Fruit fly (Drosophila melanogaster) whole organism, prepupa: Measurements from ENCODE around the gene Fkbp39.

Experiments used
- Blimp-1 ChIP-seq: fragments of 200-800 bp; sonication (Bioruptor generic); optimal IDR thresholded peaks from 3 replicates; lab custom pipeline; 2017; ENCODE audit warnings: missing biosample characterization, missing genetic modification characterization, mild to moderate bottlenecking, moderate library complexity, missing genetic modification reagents
- CG10631 ChIP-seq: fragments of 200-800 bp; sonication (Bioruptor generic); optimal IDR thresholded peaks from 2 replicates; lab custom pipeline; 2016; ENCODE audit warnings: missing biosample characterization, missing genetic modification characterization
- CG10669 ChIP-seq: fragments of 200-800 bp; sonication (Bioruptor generic); optimal IDR thresholded peaks from 3 replicates; lab custom pipeline; 2018; ENCODE audit warnings: missing biosample characterization, mild to moderate bottlenecking, missing genetic modification characterization, moderate library complexity
- CG11902 ChIP-seq: fragments of 200-800 bp; sonication (Bioruptor generic); optimal IDR thresholded peaks from 3 replicates; lab custom pipeline; 2016; ENCODE audit warnings: missing biosample characterization, missing genetic modification characterization
- CG15336 ChIP-seq: fragments of 200-800 bp; sonication (Bioruptor generic); IDR thresholded peaks from 2 replicates; pipeline ENCODE4 v1.3.6; 2022; ENCODE audit warnings: missing biosample characterization, missing genetic modification characterization
- CG1621 ChIP-seq: fragments of 200-800 bp; sonication (Bioruptor generic); optimal IDR thresholded peaks from 3 replicates; lab custom pipeline; 2018; ENCODE audit warnings: missing biosample characterization, mild to moderate bottlenecking, missing genetic modification characterization
- CG3032 ChIP-seq: fragments of 200-800 bp; optimal IDR thresholded peaks from 2 replicates; lab custom pipeline; 2019; ENCODE audit warnings: missing biosample characterization, mild to moderate bottlenecking, missing genetic modification characterization, moderate library complexity
- CG6163 ChIP-seq: fragments of 200-800 bp; sonication (Bioruptor generic); IDR thresholded peaks from 3 replicates; pipeline ENCODE4 v1.3.6; 2022; ENCODE audit warnings: missing biosample characterization, missing genetic modification characterization
- CG6276 ChIP-seq: fragments of 200-800 bp; sonication (Bioruptor generic); optimal IDR thresholded peaks from 2 replicates; lab custom pipeline; 2017; ENCODE audit warnings: missing biosample characterization, mild to moderate bottlenecking, missing genetic modification characterization
- CG6808 ChIP-seq: fragments of 200-800 bp; sonication (Bioruptor generic); optimal IDR thresholded peaks from 3 replicates; lab custom pipeline; 2017; ENCODE audit warnings: missing biosample characterization, missing genetic modification characterization, mild to moderate bottlenecking, moderate library complexity, missing genetic modification reagents
- CG7368 ChIP-seq: fragments of 200-800 bp; sonication (Bioruptor generic); optimal IDR thresholded peaks from 3 replicates; lab custom pipeline; 2016; ENCODE audit warnings: missing biosample characterization, missing genetic modification characterization
- Eip75B ChIP-seq: fragments of 200-800 bp; sonication (Bioruptor generic); optimal IDR thresholded peaks from 3 replicates; lab custom pipeline; 2016; ENCODE audit warnings: missing biosample characterization, missing genetic modification characterization
- Eip78C ChIP-seq: fragments of 200-800 bp; sonication (Bioruptor generic); peaks from one replicate; lab custom pipeline; 2016; ENCODE audit warnings: missing biosample characterization, missing genetic modification characterization
- Eip93F ChIP-seq: fragments of 200-800 bp; sonication (Bioruptor generic); optimal IDR thresholded peaks from 2 replicates; lab custom pipeline; 2016; ENCODE audit warnings: missing biosample characterization, mild to moderate bottlenecking, missing genetic modification characterization
- Ets21C ChIP-seq: fragments of 200-800 bp; sonication (Bioruptor generic); optimal IDR thresholded peaks from 3 replicates; lab custom pipeline; 2016; ENCODE audit warnings: missing biosample characterization, missing genetic modification characterization
- Ets96B ChIP-seq: fragments of 200-800 bp; optimal IDR thresholded peaks from 2 replicates; lab custom pipeline; 2019; ENCODE audit warnings: missing biosample characterization, mild to moderate bottlenecking, missing genetic modification characterization, moderate library complexity
- Hr39 ChIP-seq: fragments of 200-800 bp; sonication (Bioruptor generic); optimal IDR thresholded peaks from 2 replicates; lab custom pipeline; 2016; ENCODE audit warnings: missing biosample characterization, missing genetic modification characterization
- Hr4 ChIP-seq: fragments of 200-800 bp; sonication (Bioruptor generic); optimal IDR thresholded peaks from 3 replicates; lab custom pipeline; 2016; ENCODE audit warnings: missing biosample characterization, missing genetic modification characterization
- Lpt ChIP-seq: fragments of 200-800 bp; sonication (Bioruptor generic); optimal IDR thresholded peaks from 3 replicates; lab custom pipeline; 2016; ENCODE audit warnings: missing biosample characterization, missing genetic modification characterization
- Smox ChIP-seq: fragments of 200-800 bp; sonication (Bioruptor generic); optimal IDR thresholded peaks from 3 replicates; lab custom pipeline; 2016; ENCODE audit warnings: missing biosample characterization, missing genetic modification characterization
- Sox14 ChIP-seq: fragments of 200-800 bp; sonication (Bioruptor generic); optimal IDR thresholded peaks from 3 replicates; lab custom pipeline; 2016; ENCODE audit warnings: missing biosample characterization, missing genetic modification characterization
- achi ChIP-seq: fragments of 200-800 bp; sonication (Bioruptor generic); optimal IDR thresholded peaks from 3 replicates; lab custom pipeline; 2016; ENCODE audit warnings: missing biosample characterization, missing genetic modification characterization
- cyc ChIP-seq: fragments of 200-800 bp; sonication (Bioruptor generic); optimal IDR thresholded peaks from 3 replicates; lab custom pipeline; 2016; ENCODE audit warnings: missing biosample characterization, missing genetic modification characterization
- esn ChIP-seq: fragments of 200-800 bp; sonication (Bioruptor generic); optimal IDR thresholded peaks from 2 replicates; lab custom pipeline; 2016; ENCODE audit warnings: missing biosample characterization, mild to moderate bottlenecking, missing genetic modification characterization, moderate library complexity
- fd59A ChIP-seq: fragments of 200-800 bp; sonication (Bioruptor generic); optimal IDR thresholded peaks from 2 replicates; lab custom pipeline; 2017; ENCODE audit warnings: missing biosample characterization, mild to moderate bottlenecking, missing genetic modification characterization, missing genetic modification reagents
- fkh ChIP-seq: fragments of 200-800 bp; sonication (Bioruptor generic); optimal IDR thresholded peaks from 3 replicates; lab custom pipeline; 2017; ENCODE audit warnings: missing biosample characterization, mild to moderate bottlenecking, missing genetic modification characterization, moderate library complexity
- salr ChIP-seq, 2 experiments: fragments of 200-800 bp; sonication (Bioruptor generic); optimal IDR thresholded peaks; 3 replicates each; lab custom pipeline; 2016 to 2018; ENCODE audit warnings: missing biosample characterization in 2 of 2, missing genetic modification characterization in 2 of 2, mild to moderate bottlenecking in 1 of 2
- spab ChIP-seq: fragments of 200-800 bp; sonication (Bioruptor generic); optimal IDR thresholded peaks from 2 replicates; lab custom pipeline; 2017; ENCODE audit warnings: missing biosample characterization, mild to moderate bottlenecking, missing genetic modification characterization, missing genetic modification reagents
- svp ChIP-seq: fragments of 200-800 bp; sonication (Bioruptor generic); peaks from one replicate; lab custom pipeline; 2016; ENCODE audit warnings: missing biosample characterization, missing genetic modification characterization
- vri ChIP-seq: fragments of 200-800 bp; sonication (Bioruptor generic); optimal IDR thresholded peaks from 3 replicates; lab custom pipeline; 2016; ENCODE audit warnings: missing biosample characterization, mild to moderate bottlenecking, missing genetic modification characterization

Gene Fkbp39

DNA sequence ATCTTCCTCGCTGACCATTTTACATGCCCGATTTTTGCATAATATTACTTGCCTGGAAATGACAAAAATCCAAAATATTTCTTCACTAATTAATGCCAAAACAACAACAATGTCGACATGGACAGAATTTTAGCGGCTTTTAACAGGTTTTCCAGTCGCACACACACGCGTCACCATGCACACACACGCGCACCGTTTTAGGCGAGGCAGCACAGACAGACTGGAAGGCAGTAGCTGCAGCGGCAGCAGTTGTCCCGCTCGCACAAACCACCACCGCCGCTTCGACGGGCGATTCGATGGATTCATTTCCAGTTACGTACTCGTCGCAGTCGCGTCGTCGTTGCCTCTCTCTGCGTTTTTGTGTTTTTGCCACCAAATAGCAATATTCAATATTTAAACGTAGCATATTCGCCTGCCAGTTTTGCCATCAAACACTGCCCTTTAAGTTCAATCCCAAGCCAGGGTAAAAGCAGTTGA, 42.3 kb downstream of the Fkbp39 start, which contains the start of gene CG45218 (continued):
- TF ChIP-seq Eip93F (GFP tag; lab: Kevin White, UChicago) (no peak), Lpt (GFP tag; lab: Kevin White, UChicago) (no peak), CG1621 (tag; lab: Kevin White, UChicago) (peak; percentile 14)
- TF ChIP-seq, all 60 proteins: peak for 12

DNA sequence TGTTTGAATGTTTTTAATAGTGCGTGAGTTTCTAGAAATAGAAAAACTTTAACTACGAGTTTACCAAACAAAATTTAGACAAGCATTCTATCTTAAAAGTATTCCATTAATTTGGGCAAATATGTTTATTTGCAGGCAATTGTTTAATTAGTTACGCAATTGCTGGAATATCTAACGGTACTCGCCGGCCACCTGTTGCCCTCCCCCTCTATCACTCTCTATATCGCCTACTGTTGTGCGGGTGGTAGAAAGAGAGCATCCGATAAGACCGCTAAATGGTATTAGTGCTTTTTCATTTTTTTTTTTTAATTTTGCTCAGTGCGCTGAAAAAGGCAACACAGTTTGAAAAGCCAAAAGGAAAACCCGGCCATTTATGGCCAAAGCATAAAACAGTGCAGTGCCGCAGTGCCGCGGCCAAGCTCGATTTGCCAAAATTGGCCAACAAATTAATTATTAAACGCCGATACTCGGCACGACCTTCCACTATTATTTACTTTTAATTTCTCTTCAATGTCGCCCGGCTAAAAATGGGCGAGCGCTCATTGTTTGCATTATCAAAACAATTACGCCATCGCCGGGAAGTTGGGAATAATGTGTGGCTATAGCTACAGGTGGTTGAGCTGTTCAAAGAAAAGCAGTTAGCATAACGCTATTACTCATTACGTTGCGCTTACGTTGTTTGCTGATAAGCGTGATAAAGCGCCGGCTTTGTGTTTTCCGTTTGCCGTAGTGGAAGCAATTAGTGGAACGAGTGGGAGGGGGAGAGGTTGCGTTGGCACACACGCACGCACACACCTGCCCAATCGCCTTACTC, 42.9 kb downstream of the Fkbp39 start:
- TF ChIP-seq Ets21C (no peak), fkh (GFP tag; lab: Kevin White, UChicago) (peak; percentile 70), CG1621 (tag; lab: Kevin White, UChicago) (peak; percentile 15), vri (GFP tag; lab: Kevin White, UChicago) (peak; percentile 47), svp (GFP tag; lab: Kevin White, UChicago) (peak; percentile 34)

DNA sequence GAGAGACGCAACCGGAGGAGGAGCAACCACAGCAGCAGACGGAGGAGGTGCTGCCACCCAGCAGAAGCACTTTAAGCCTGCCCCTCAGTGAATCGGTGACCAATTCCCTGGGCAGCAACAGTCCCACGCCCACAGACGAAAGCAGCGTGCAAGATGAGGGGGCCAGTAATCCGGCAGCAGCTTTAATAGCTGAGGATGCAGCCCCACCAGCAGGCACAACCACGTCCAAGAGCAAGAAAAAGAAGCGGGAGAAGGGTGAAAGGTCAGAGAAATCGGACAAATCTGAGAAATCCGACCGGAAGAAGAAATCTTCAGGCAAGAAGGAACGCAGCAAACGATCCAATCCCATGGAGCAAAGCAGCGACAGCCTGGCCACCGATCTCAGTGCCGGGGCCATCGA, 44.1 kb downstream of the Fkbp39 start:
- TF ChIP-seq salr (GFP tag; optimal IDR thresholded peaks at IDR 0.05; lab: Kevin White, UChicago) (no peak), CG1621 (tag; lab: Kevin White, UChicago) (no peak), Hr4 (GFP tag; lab: Kevin White, UChicago) (no peak), CG6163 (GFP tag; lab: Robert Waterston, UW) (no peak), cyc (GFP tag; lab: Kevin White, UChicago) (no peak), fd59A (GFP tag; lab: Kevin White, UChicago) (no peak), achi (no peak), CG10631 (no peak), spab (GFP tag; lab: Kevin White, UChicago) (no peak), CG7368 (GFP tag; lab: Kevin White, UChicago) (no peak), Smox (GFP tag; lab: Kevin White, UChicago) (no peak)

DNA sequence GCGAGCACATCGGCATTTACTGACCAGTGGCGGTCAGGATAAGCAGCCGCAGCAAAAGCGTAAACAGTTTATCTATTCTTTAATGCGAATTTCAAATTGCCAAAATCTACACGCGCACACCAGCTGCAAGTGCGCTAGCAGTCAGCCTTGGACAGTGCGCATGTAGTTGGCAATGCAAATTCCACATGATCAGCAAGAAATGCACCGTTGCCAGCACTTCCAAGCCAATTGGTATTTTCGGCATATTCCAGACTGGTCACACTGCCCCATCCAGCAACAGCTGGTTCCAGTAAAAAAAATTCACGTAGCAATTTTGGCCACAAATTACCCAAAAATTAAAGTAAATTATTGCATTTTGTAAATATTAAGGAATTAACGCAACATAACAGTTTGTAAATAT, 45.2 kb downstream of the Fkbp39 start:
- TF ChIP-seq Sox14 (GFP tag; lab: Kevin White, UChicago) (peak; percentile 4), CG3032 (tag; lab: Kevin White, UChicago) (peak; percentile 1), esn (peak; percentile 14), CG6808 (GFP tag; lab: Kevin White, UChicago) (no peak), CG11902 (no peak), Eip78C (peak; percentile 0), Hr39 (GFP tag; lab: Kevin White, UChicago) (peak; percentile 5)

DNA sequence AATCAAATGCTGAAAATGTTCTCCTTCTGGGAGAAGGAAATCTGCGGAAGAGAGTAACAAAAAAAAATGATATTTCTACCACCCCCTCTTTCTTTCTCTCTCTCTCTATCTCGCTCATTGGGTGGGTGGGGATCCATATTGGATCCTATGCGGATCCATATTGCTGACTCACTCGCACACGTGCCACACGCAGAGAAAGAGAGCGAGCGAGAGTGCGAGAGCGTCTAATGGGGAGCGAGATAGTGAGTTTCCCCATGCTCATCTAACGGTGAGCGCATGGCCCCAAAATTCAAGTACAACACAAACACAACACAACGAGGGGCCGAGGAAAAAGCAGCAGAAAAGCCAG, 46.3 kb downstream of the Fkbp39 start:
- TF ChIP-seq Ets96B (tag; lab: Kevin White, UChicago) (no peak), Eip78C (no peak), cyc (GFP tag; lab: Kevin White, UChicago) (no peak), CG15336 (GFP tag; lab: Robert Waterston, UW) (no peak), Blimp-1 (GFP tag; lab: Kevin White, UChicago) (no peak), CG6276 (peak; percentile 31), Eip75B (no peak), fd59A (GFP tag; lab: Kevin White, UChicago) (no peak)

DNA sequence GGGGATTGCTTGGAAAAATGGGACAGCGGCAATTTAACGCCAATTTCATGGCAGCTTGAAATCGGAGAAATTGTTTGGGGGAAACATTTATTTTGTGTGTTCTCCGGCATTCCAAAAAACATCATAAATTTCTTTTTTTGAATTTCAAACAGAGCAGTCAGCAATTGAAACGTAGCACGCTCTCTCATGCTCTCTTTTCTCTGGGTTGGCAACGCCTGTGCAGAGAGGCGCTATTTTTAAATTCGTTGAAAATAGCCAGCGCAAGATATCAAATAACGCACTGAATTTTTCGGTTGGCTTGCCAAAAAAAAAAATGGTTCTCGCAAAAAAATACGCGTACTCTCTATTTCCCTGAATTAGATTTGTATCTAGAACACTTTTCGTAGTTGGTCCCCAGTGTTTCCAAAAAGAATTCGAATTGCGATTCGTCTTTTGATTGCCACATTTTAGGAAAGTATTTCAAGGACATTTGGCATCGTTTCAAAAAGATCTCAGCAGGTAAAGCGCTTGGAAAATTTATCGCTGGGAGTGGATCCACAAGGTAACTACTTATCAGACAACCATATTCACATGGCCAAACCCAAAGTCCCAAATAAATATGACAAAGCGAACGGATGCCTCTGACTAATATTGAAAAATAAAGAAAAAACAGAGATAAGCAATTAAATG, 46.8 kb downstream of the Fkbp39 start:
- peak; percentile 40 for TF ChIP-seq CG10669 (GFP tag; lab: Kevin White, UChicago)
- TF ChIP-seq esn = no peak
